Worm (Caenorhabditis elegans) whole organism, L1 larva: ENCODE measurements around the gene C33G8.13.

Source experiments
- ces-1 ChIP-seq: fragments of 150-350 bp; optimal IDR thresholded peaks from 2 replicates; lab custom pipeline; 2014; ENCODE audit warnings: missing biosample characterization, missing genetic modification reagents, missing genetic modification characterization
- lin-15B ChIP-seq: fragments of 150-350 bp; sonication (generic microtip); optimal IDR thresholded peaks from 3 replicates; lab custom pipeline; 2014; ENCODE audit warnings: missing biosample characterization, missing genetic modification characterization
- nhr-11 ChIP-seq: fragments of 150-350 bp; optimal IDR thresholded peaks from 2 replicates; lab custom pipeline; 2014; ENCODE audit warnings: missing biosample characterization, missing genetic modification characterization
- nhr-76 ChIP-seq: sonication (generic microtip); optimal IDR thresholded peaks from 2 replicates; lab custom pipeline; 2017; ENCODE audit warnings: missing biosample characterization, missing genetic modification characterization
- nhr-77 ChIP-seq: fragments of 150-350 bp; optimal IDR thresholded peaks from 2 replicates; lab custom pipeline; 2014; ENCODE audit warnings: missing biosample characterization, missing genetic modification characterization
- unc-62 ChIP-seq: fragments of 150-350 bp; optimal IDR thresholded peaks from 2 replicates; lab custom pipeline; 2014; ENCODE audit warnings: missing biosample characterization, missing genetic modification reagents, missing genetic modification characterization

- no peak for TF ChIP-seq ces-1 (GFP tag; lab: Kevin White, UChicago)
- TF ChIP-seq nhr-76 = no peak
- no peak for TF ChIP-seq unc-62 (GFP tag; lab: Kevin White, UChicago)
- no peak for TF ChIP-seq nhr-77 (tag; lab: Kevin White, UChicago)
- no peak for TF ChIP-seq nhr-11 (tag; lab: Kevin White, UChicago)
- no peak for TF ChIP-seq lin-15B (tag; lab: Kevin White, UChicago)
These were observed 34.4 kb upstream of the C33G8.13 start for ce11 chrV:7050153-7050552.
